Fruit fly (Drosophila melanogaster): Measurements from ENCODE around the gene Hexim.

Hexim gene

DNA sequence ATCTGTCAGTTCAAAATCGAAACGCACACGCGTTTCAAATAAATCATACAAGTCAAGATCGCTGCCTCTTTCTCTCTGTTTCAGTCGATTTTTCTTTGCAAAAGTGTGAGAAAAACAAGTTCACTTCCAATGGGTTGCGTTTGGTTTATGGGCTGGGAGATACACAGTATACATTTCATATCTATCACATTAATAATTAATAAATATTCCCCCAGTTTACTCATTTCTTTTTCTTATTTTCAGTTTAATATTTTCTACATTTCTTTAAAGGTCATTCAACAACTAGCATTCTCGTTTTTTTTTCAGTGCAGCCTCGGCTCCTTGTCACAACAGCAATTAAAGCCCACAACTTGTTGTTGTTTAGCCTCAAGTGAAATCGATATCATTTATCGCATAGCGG is 24.7 kb downstream of the Hexim start (continued):
- TF ChIP-seq CG16779 (tag; optimal IDR thresholded peaks at IDR 0.05) = peak; percentile 22
- TF ChIP-seq CG10669 (GFP tag; optimal IDR thresholded peaks at IDR 0.05) = peak; percentile 34
- TF ChIP-seq OdsH (GFP tag; optimal IDR thresholded peaks at IDR 0.05) = peak; percentile 63
- peak; percentile 76 for TF ChIP-seq net (GFP tag; optimal IDR thresholded peaks at IDR 0.05)
- TF ChIP-seq salr (GFP tag; optimal IDR thresholded peaks at IDR 0.05) = peak in 1 of 2 experiments; percentile 61
- peak; percentile 75 for TF ChIP-seq Eip75B (GFP tag; optimal IDR thresholded peaks at IDR 0.05)
- peak in 1 of 2 experiments; percentile 78 for TF ChIP-seq ss (GFP tag; optimal IDR thresholded peaks at IDR 0.05)
- TF ChIP-seq CG6276 (GFP tag; optimal IDR thresholded peaks at IDR 0.05) = peak; percentile 56
- no peak for TF ChIP-seq Blimp-1 (GFP tag; optimal IDR thresholded peaks at IDR 0.05)
- TF ChIP-seq CG15336 (GFP tag; IDR thresholded peaks at IDR 0.05) = peak; percentile 93
- TF ChIP-seq CG3032 (tag; optimal IDR thresholded peaks at IDR 0.05) = peak; percentile 31
- peak; percentile 56; the same call in 1 of the 2 replicates for TF ChIP-seq CG11294 (GFP tag; IDR thresholded peaks at IDR 0.05)
- peak; percentile 51 for TF ChIP-seq CG4318 (GFP tag; optimal IDR thresholded peaks at IDR 0.05)

DNA sequence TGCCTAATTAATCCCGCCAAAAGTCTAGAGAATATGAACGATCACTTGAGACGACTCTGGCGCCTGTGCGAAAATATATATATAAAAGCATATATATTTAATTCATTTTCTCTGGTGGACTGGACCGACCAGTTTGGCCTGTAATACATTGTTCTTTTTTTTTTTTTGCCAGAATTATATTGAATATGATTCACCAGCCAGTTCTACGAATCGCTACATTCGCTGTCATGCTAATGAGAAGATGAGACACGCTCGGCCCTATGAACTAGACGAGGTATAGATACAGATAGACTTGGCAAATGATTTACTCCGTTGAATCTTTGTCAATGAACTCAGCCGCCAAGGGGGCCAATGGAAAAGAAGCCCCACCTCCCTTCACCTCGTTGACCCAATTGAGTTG is 28.1 kb downstream of the Hexim start:
- no peak for TF ChIP-seq CG3919 (GFP tag; optimal IDR thresholded peaks at IDR 0.05)
- TF ChIP-seq CG6792 (GFP tag; optimal IDR thresholded peaks at IDR 0.05) = no peak
- peak in 1 of 2 experiments; percentile 16 for TF ChIP-seq ss (GFP tag; optimal IDR thresholded peaks at IDR 0.05)
- no peak for TF ChIP-seq spab (GFP tag; optimal IDR thresholded peaks at IDR 0.05)
- TF ChIP-seq lz (GFP tag; optimal IDR thresholded peaks at IDR 0.05) = no peak
- TF ChIP-seq Met (GFP tag; optimal IDR thresholded peaks at IDR 0.05) = no peak

- TF ChIP-seq Eip78C (GFP tag) = peak; percentile 2
- peak; percentile 57 for TF ChIP-seq svp (GFP tag)
- TF ChIP-seq CG31627 (GFP tag; optimal IDR thresholded peaks at IDR 0.05) = no peak
- peak; percentile 16 for TF ChIP-seq dsx (GFP tag; optimal IDR thresholded peaks at IDR 0.05; ENCODE audit: poor library complexity, severe bottlenecking)
- TF ChIP-seq ss (GFP tag; optimal IDR thresholded peaks at IDR 0.05) = peak in 1 of 2 experiments; percentile 7
- TF ChIP-seq CG11294 (GFP tag; IDR thresholded peaks at IDR 0.05) = no peak
- peak; percentile 7 for TF ChIP-seq CG6808 (GFP tag; optimal IDR thresholded peaks at IDR 0.05)
Measured at dm6 chr3R:14690065-14690464, 30.8 kb downstream of the Hexim start.

dm6 chr3R:14691019-14691777 is 32.0 kb downstream of the Hexim start:
- TF ChIP-seq net (GFP tag; optimal IDR thresholded peaks at IDR 0.05) (peak; percentile 52), CG11294 (GFP tag; IDR thresholded peaks at IDR 0.05) (no peak), CG16779 (tag; optimal IDR thresholded peaks at IDR 0.05) (peak; percentile 14), Hr39 (GFP tag; optimal IDR thresholded peaks at IDR 0.05) (peak; percentile 35), Sox15 (GFP tag; optimal IDR thresholded peaks at IDR 0.05) (peak; percentile 35), dsx (GFP tag; optimal IDR thresholded peaks at IDR 0.05; ENCODE audit: poor library complexity, severe bottlenecking) (peak; percentile 62), CG11902 (GFP tag; optimal IDR thresholded peaks at IDR 0.05) (peak; percentile 6), acj6 (GFP tag; optimal IDR thresholded peaks at IDR 0.05) (peak; percentile 71), fd59A (GFP tag; optimal IDR thresholded peaks at IDR 0.05) (peak; percentile 28), Hr4 (GFP tag; optimal IDR thresholded peaks at IDR 0.05) (peak; percentile 47), fkh (GFP tag; optimal IDR thresholded peaks at IDR 0.05) (peak; percentile 36), CG4318 (GFP tag; optimal IDR thresholded peaks at IDR 0.05) (peak; percentile 53), CG8119 (GFP tag; IDR thresholded peaks at IDR 0.05) (peak; percentile 49; the same call in 2 of the 3 replicates), CG31627 (GFP tag; optimal IDR thresholded peaks at IDR 0.05) (peak; percentile 49), salr (GFP tag; optimal IDR thresholded peaks at IDR 0.05) (peak in 1 of 2 experiments; percentile 69), svp (GFP tag) (peak; percentile 66), achi (GFP tag; optimal IDR thresholded peaks at IDR 0.05) (peak; percentile 64), CG6854 (GFP tag; optimal IDR thresholded peaks at IDR 0.05) (no peak), CG9139 (GFP tag; optimal IDR thresholded peaks at IDR 0.05) (peak; percentile 0), esn (GFP tag; optimal IDR thresholded peaks at IDR 0.05) (peak; percentile 54), CG3919 (GFP tag; optimal IDR thresholded peaks at IDR 0.05) (peak; percentile 4), dac (GFP tag; optimal IDR thresholded peaks at IDR 0.05) (no peak), lz (GFP tag; optimal IDR thresholded peaks at IDR 0.05) (no peak), CG32006 (GFP tag; optimal IDR thresholded peaks at IDR 0.05) (peak; percentile 71), CG1621 (tag; optimal IDR thresholded peaks at IDR 0.05) (peak; percentile 14), Ets21C (GFP tag; optimal IDR thresholded peaks at IDR 0.05) (no peak), Blimp-1 (GFP tag; optimal IDR thresholded peaks at IDR 0.05) (no peak), ss (GFP tag; optimal IDR thresholded peaks at IDR 0.05) (peak; percentile 14 to 52), spab (GFP tag; optimal IDR thresholded peaks at IDR 0.05) (no peak), OdsH (GFP tag; optimal IDR thresholded peaks at IDR 0.05) (peak; percentile 72), pdm3 (GFP tag; optimal IDR thresholded peaks at IDR 0.05) (peak; percentile 48), Eip93F (GFP tag; optimal IDR thresholded peaks at IDR 0.05) (no peak), CG6808 (GFP tag; optimal IDR thresholded peaks at IDR 0.05) (peak; percentile 11)

Data from whole organism, prepupa.